Worm (Caenorhabditis elegans): Measurements from ENCODE around the gene F35E8.1.
A peak's percentile ranks its signal among the peaks of the same experiment; 100 is the strongest.
"Not testable (repeated sequence)": the region's sequence is repeated elsewhere in the genome, so short reads cannot be mapped to it uniquely, and the experiment has no call there.

Gene F35E8.1

DNA sequence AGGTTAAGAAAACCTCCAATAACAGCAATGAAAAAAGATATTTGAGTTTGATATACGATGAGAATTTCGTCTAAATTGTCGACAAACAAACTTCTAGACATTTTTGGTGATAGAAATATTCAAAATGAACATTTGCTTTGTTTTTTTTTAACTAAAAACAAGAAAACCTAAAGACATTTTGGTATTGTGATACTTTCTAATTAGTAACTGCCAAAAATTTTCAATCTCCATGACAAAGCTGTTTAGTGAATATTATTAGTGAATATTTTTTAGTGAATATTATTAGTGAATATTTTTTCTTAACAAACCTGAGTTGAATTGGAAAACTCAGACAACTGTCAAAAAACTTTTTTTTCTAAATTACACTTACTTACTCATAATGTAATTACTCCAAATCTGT is 34.8 kb upstream of the F35E8.1 start, which contains the start of gene srw-55:
Gene srw-55, minus strand, starts transcription at position 101 of the 400 bp plus-strand sequence.
- TF ChIP-seq mdl-1 (tag; optimal IDR thresholded peaks at IDR 0.05) (no peak), R02D3.7 (tag; optimal IDR thresholded peaks at IDR 0.05) (no peak), fos-1 (tag; optimal IDR thresholded peaks at IDR 0.05) (no peak), nhr-67 (tag; optimal IDR thresholded peaks at IDR 0.05) (no peak), nhr-76 (tag; optimal IDR thresholded peaks at IDR 0.05) (no peak), pqm-1 (tag; optimal IDR thresholded peaks at IDR 0.05) (no peak)

DNA sequence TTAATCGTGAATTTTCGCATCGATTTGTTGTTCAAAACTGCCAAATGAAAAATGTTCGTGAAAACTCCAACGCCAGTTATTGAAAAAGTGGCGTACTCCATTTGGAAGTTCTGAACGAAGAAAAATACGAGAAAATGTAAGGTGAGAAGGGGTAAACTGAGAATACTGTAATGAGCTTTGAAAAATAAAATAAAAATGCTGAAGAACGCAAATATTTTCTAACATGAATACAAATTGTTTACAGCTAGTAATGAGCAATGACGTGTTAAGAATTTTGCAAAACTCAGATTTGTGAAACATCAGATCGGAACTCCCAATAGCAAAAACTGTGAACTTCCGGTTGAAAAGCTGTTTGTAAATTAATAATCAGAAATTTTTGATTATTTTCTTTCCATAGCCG is 27.0 kb upstream of the F35E8.1 start, which contains the start of gene srw-26:
Gene srw-26, minus strand, starts transcription at position 101 of the 400 bp plus-strand sequence.
- no peak for TF ChIP-seq daf-12 (tag; optimal IDR thresholded peaks at IDR 0.05)
- TF ChIP-seq aly-2 (tag; optimal IDR thresholded peaks at IDR 0.05), result no peak
- no peak for TF ChIP-seq egl-5 (tag; optimal IDR thresholded peaks at IDR 0.05)
- no peak for TF ChIP-seq elt-1 (tag; optimal IDR thresholded peaks at IDR 0.05)
- TF ChIP-seq nhr-237 (tag; optimal IDR thresholded peaks at IDR 0.05), result no peak
- no peak for TF ChIP-seq nhr-23 (tag; optimal IDR thresholded peaks at IDR 0.05)
- no peak for TF ChIP-seq ZK546.5 (tag; optimal IDR thresholded peaks at IDR 0.05)
- TF ChIP-seq tbx-2 (tag; optimal IDR thresholded peaks at IDR 0.05), result no peak

DNA sequence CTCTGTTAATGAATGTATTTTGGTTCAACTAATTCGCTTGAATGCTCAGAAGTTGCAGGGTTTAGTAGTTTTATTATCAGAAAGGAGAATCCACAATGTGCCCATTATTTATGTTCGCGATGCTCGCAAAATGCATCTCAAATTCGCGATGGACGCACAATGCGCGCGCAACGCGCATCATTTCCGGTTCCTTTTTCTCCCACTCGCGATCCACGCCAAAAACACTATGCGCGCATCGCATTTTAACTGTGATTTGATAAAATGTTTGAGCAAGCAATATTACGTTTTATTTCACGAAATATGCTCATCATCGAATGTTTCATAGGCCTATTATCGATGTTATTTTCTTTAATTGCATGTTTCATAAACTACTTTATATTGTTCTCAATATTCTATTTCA is 24.5 kb upstream of the F35E8.1 start, which contains the start of gene srbc-77:
Gene srbc-77, plus strand, starts transcription at position 301 of the 400 bp plus-strand sequence.
- TF ChIP-seq fkh-2, nhr-12, skn-1 (tag; optimal IDR thresholded peaks at IDR 0.05): not testable (repeated sequence)

DNA sequence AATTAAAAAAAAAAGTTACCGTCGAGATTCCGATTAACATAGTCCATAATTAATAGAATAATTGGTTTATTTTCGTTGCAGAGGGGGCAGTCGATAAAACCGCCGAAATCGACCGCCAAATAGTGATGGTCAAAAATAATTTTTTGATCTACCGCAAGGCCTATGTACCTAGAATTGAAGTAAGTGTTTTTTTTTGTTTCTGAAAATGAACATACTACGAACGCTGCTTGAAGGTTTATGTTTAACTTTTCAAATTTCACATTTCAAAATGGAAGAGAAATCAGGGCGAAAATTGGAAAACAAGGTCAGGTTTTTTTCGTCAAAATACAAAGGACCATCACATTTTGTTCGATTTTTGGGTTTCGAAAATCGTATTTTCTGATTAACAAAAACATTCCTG is 22.9 kb upstream of the F35E8.1 start, which contains the start of gene pzf-1:
Gene pzf-1, minus strand, starts transcription at position 101 of the 400 bp plus-strand sequence.
- TF ChIP-seq mdl-1 (tag; optimal IDR thresholded peaks at IDR 0.05) (no peak), ztf-11 (tag; optimal IDR thresholded peaks at IDR 0.05) (no peak), fos-1 (tag; optimal IDR thresholded peaks at IDR 0.05) (no peak), hmg-11 (tag; optimal IDR thresholded peaks at IDR 0.05) (no peak), elt-3 (tag; optimal IDR thresholded peaks at IDR 0.05) (no peak), nfya-1 (tag; optimal IDR thresholded peaks at IDR 0.05; ENCODE audit: insufficient read depth) (no peak), ZK546.5 (tag; optimal IDR thresholded peaks at IDR 0.05) (no peak), pha-4 (tag; optimal IDR thresholded peaks at IDR 0.05) (no peak), ceh-9 (tag; optimal IDR thresholded peaks at IDR 0.05) (no peak), ceh-28 (tag; optimal IDR thresholded peaks at IDR 0.05) (no peak), skn-1 (tag; optimal IDR thresholded peaks at IDR 0.05) (no peak), nhr-237 (tag; optimal IDR thresholded peaks at IDR 0.05) (no peak), egl-5 (tag; optimal IDR thresholded peaks at IDR 0.05) (no peak)

DNA sequence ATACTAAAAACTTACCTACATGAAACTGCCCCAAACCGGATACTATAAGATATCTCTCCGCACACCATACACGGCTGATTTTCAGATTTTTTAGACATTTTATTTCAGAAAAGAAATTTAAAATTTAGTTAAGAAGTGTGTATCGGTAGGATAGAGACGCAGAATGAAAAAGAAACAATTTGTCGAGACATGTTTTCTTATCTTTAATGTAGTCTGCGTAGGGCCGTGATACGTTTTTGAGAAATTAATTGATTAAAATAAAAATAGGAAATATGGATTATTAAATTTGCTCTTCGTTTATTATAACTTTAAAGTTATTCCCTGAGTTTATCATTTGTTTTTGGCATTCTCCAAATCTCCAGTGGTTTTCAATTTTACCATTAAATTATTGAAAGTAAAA is 18.9 kb upstream of the F35E8.1 start, which contains the start of gene nhr-108:
Gene nhr-108, minus strand, starts transcription at position 166 of the 400 bp plus-strand sequence.
- TF ChIP-seq elt-2 (tag; optimal IDR thresholded peaks at IDR 0.05) (peak; percentile 42), nhr-237 (tag; optimal IDR thresholded peaks at IDR 0.05) (no peak)

DNA sequence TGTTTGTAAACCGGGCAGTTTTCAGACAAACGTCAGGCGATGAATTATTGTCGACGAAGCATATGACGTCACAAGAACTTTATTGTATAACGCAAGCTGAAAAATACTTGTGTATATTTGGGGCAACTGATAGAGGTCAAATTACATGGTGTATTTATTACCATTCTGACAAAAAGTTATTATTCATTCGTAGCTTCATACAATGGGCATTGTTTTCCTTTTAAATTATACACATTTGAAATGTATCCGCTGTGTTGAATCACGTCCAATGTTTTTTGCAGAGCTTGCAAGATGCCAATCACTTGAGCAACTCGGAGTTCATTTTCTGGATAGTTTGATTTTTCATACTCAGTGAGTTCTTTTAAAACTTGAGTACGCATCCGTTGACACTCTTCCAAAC is 17.5 kb upstream of the F35E8.1 start, which contains the start of gene F35E8.13:
Gene F35E8.13, plus strand, starts transcription at position 301 of the 400 bp plus-strand sequence.
- no peak for TF ChIP-seq unc-39 (tag; optimal IDR thresholded peaks at IDR 0.05)
- TF ChIP-seq nhr-237 (tag; optimal IDR thresholded peaks at IDR 0.05), result no peak
- no peak for TF ChIP-seq ama-1 (optimal IDR thresholded peaks at IDR 0.05)
- no peak for TF ChIP-seq nhr-11 (tag; optimal IDR thresholded peaks at IDR 0.05)

DNA sequence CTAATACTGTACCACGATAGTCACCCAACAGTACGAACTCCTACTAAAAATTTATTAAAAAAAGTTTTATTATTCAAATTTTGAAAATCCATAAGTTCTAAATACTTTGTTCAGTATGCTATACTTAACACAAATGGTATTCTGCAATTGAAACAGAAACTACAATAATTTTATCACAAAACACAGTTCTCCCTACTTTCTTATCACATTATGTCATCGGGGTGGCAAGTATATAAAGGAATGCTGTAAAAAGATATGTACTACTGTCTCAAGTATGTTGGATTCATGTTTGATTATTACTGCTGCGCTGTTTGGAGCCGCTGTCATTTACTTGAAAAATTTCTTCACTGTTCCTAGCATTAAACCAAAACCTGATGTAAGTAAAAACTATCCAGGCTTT is 15.7 kb upstream of the F35E8.1 start, which contains the start of gene cdr-1:
Gene cdr-1, plus strand, starts transcription at position 208 of the 400 bp plus-strand sequence.
- TF ChIP-seq jun-1 (tag; optimal IDR thresholded peaks at IDR 0.05), result no peak
- TF ChIP-seq ceh-16 (tag; optimal IDR thresholded peaks at IDR 0.05), result no peak
- TF ChIP-seq elt-2 (tag; optimal IDR thresholded peaks at IDR 0.05), result peak; percentile 46
- no peak for TF ChIP-seq nhr-77 (tag; optimal IDR thresholded peaks at IDR 0.05)
- TF ChIP-seq zag-1 (tag; optimal IDR thresholded peaks at IDR 0.05), result no peak
- no peak for TF ChIP-seq mml-1 (tag; optimal IDR thresholded peaks at IDR 0.05)
- TF ChIP-seq nhr-76 (tag; optimal IDR thresholded peaks at IDR 0.05), result no peak
- TF ChIP-seq pqm-1 (tag; optimal IDR thresholded peaks at IDR 0.05), result peak; percentile 38
- no peak for TF ChIP-seq skn-1 (tag; optimal IDR thresholded peaks at IDR 0.05)

All from whole organism, L3 larva.